Worm (Caenorhabditis elegans): ENCODE results near the gene K01A2.4.

DNA sequence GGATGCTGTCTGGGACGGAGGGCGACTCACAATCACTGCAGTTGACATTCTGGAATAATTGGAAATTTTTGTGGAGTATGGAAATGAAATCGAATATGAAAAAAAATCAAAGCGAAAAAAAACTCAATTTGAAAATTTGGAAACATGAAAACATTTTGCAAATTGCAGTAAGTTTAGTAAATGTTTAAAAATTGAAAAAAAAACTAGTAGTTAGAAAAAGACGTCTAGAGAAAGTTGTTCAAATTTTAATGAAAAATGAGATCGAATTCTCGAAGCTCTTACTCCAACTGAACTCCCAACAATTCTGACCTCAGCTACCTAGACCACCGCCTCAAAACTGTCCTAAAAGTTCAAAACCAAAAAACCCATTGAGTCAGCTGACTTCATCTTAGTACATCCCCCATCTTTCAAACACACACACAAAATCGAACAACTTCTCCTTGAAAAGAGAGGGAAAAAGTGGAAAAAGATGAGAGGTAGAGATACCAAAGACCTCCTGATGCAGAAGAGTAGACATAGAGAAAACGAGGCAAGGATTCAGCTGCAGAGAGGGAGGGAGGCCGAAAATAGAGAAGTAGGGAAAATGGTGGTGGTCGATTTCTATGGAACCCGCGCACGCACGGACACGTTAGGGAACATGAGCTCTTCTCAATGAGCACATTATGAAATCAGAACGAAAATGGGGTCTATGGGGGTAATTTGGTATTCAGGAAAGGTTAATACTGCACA lies 16.0 kb downstream of the K01A2.4 start, which contains the start of gene K01A2.10:
- no peak for TF ChIP-seq hlh-13 (GFP tag; optimal IDR thresholded peaks at IDR 0.05)
- no peak for TF ChIP-seq ceh-14 (tag; optimal IDR thresholded peaks at IDR 0.05)
- TF ChIP-seq fax-1 (tag; optimal IDR thresholded peaks at IDR 0.05): no peak
- no peak for TF ChIP-seq pqm-1 (tag; optimal IDR thresholded peaks at IDR 0.05)
- no peak for TF ChIP-seq T23F11.4 (GFP tag; optimal IDR thresholded peaks at IDR 0.05)
- TF ChIP-seq pros-1 (tag; optimal IDR thresholded peaks at IDR 0.05): no peak
- no peak for TF ChIP-seq ref-2 (tag; optimal IDR thresholded peaks at IDR 0.05)
- no peak for TF ChIP-seq C38D4.7 (GFP tag; optimal IDR thresholded peaks at IDR 0.05)
- no peak for TF ChIP-seq nhr-232 (tag; optimal IDR thresholded peaks at IDR 0.05)
- no peak for TF ChIP-seq ceh-9 (tag; optimal IDR thresholded peaks at IDR 0.05)
- TF ChIP-seq ceh-6 (GFP tag; optimal IDR thresholded peaks at IDR 0.05): no peak
- no peak for TF ChIP-seq nhr-11 (tag; optimal IDR thresholded peaks at IDR 0.05)

All from whole organism, late embryonic.